Worm (Caenorhabditis elegans) whole organism, mixed stage, embryonic: ENCODE data around the gene npr-33.

Source experiments
- M03D4.4 ChIP-seq: sonication (generic microtip); optimal IDR thresholded peaks from 2 replicates; lab custom pipeline; 2017; ENCODE audit warnings: mild to moderate bottlenecking, missing genetic modification characterization, missing compliant biosample characterization
- bed-3 ChIP-seq: fragments of 200-800 bp; sonication (Bioruptor generic); optimal IDR thresholded peaks from 3 replicates; lab custom pipeline; 2018; ENCODE audit warnings: mild to moderate bottlenecking, missing genetic modification characterization, moderate library complexity, missing compliant biosample characterization
- blmp-1 ChIP-seq: fragments of 150-350 bp; optimal IDR thresholded peaks from 2 replicates; lab custom pipeline; 2014; ENCODE audit warnings: missing biosample characterization, missing genetic modification characterization
- ceh-39 ChIP-seq: fragments of 150-350 bp; optimal IDR thresholded peaks from 2 replicates; lab custom pipeline; 2014; ENCODE audit warnings: missing biosample characterization, missing genetic modification characterization
- ceh-83 ChIP-seq: fragments of 200-800 bp; sonication (Bioruptor generic); optimal IDR thresholded peaks from 2 replicates; lab custom pipeline; 2018; ENCODE audit warnings: mild to moderate bottlenecking, missing genetic modification characterization, missing compliant biosample characterization
- ces-1 ChIP-seq: fragments of 150-350 bp; optimal IDR thresholded peaks from 2 replicates; lab custom pipeline; 2014; ENCODE audit warnings: missing biosample characterization, missing genetic modification reagents, missing genetic modification characterization
- cnd-1 ChIP-seq: fragments of 200-800 bp; sonication (Bioruptor generic); optimal IDR thresholded peaks from 2 replicates; lab custom pipeline; 2018; ENCODE audit warnings: mild to moderate bottlenecking, missing genetic modification characterization, missing compliant biosample characterization
- drap-1 ChIP-seq: fragments of 200-800 bp; sonication (Bioruptor generic); optimal IDR thresholded peaks from 3 replicates; lab custom pipeline; 2018; ENCODE audit warnings: mild to moderate bottlenecking, missing genetic modification characterization, missing compliant biosample characterization
- elt-1 ChIP-seq: sonication (generic microtip); optimal IDR thresholded peaks from 2 replicates; lab custom pipeline; 2017; ENCODE audit warnings: missing genetic modification characterization, mild to moderate bottlenecking, missing compliant biosample characterization, antibody characterized with exemption, moderate library complexity, borderline replicate concordance; ENCODE audit not compliant: insufficient read depth
- elt-3 ChIP-seq: fragments of 150-350 bp; optimal IDR thresholded peaks from 2 replicates; lab custom pipeline; 2014; ENCODE audit warnings: missing biosample characterization, missing genetic modification characterization
- flh-1 ChIP-seq: fragments of 200-800 bp; sonication (Bioruptor generic); optimal IDR thresholded peaks from 2 replicates; lab custom pipeline; 2018; ENCODE audit warnings: mild to moderate bottlenecking, missing genetic modification characterization, moderate library complexity, missing compliant biosample characterization
- ham-2 ChIP-seq: fragments of 200-800 bp; sonication (Bioruptor generic); optimal IDR thresholded peaks from 2 replicates; lab custom pipeline; 2018; ENCODE audit warnings: mild to moderate bottlenecking, missing genetic modification characterization, missing compliant biosample characterization
- lin-13 ChIP-seq: fragments of 150-350 bp; optimal IDR thresholded peaks from 2 replicates; lab custom pipeline; 2014; ENCODE audit warnings: missing biosample characterization, missing genetic modification characterization
- lin-32 ChIP-seq: fragments of 200-800 bp; sonication (Bioruptor generic); optimal IDR thresholded peaks from 2 replicates; lab custom pipeline; 2018; ENCODE audit warnings: mild to moderate bottlenecking, missing genetic modification characterization, missing compliant biosample characterization
- lsy-2 ChIP-seq: fragments of 150-350 bp; optimal IDR thresholded peaks from 2 replicates; lab custom pipeline; 2014; ENCODE audit warnings: missing biosample characterization, missing genetic modification characterization
- mab-5 ChIP-seq: fragments of 150-350 bp; optimal IDR thresholded peaks from 2 replicates; lab custom pipeline; 2014; ENCODE audit warnings: missing biosample characterization, missing genetic modification characterization
- mep-1 ChIP-seq: fragments of 150-350 bp; optimal IDR thresholded peaks from 2 replicates; lab custom pipeline; 2017; ENCODE audit warnings: missing biosample characterization, missing genetic modification reagents, missing genetic modification characterization, inconsistent platforms
- nhr-12 ChIP-seq: fragments of 150-350 bp; optimal IDR thresholded peaks from 2 replicates; lab custom pipeline; 2014; ENCODE audit warnings: missing biosample characterization, missing genetic modification characterization
- nhr-2 ChIP-seq: fragments of 150-350 bp; optimal IDR thresholded peaks from 2 replicates; lab custom pipeline; 2014; ENCODE audit warnings: missing biosample characterization, missing genetic modification characterization
- nhr-237 ChIP-seq: fragments of 150-350 bp; optimal IDR thresholded peaks from 2 replicates; lab custom pipeline; 2014; ENCODE audit warnings: missing biosample characterization, missing genetic modification characterization
- nhr-28 ChIP-seq: fragments of 150-350 bp; optimal IDR thresholded peaks from 2 replicates; lab custom pipeline; 2014; ENCODE audit warnings: missing biosample characterization, missing genetic modification characterization
- nhr-76 ChIP-seq: sonication (generic microtip); optimal IDR thresholded peaks from 2 replicates; lab custom pipeline; 2017; ENCODE audit warnings: missing biosample characterization, missing genetic modification characterization
- pha-4 ChIP-seq: fragments of 150-350 bp; optimal IDR thresholded peaks from 2 replicates; lab custom pipeline; 2018; ENCODE audit warnings: missing biosample characterization, missing genetic modification reagents, missing genetic modification characterization
- snpc-4 ChIP-seq: fragments of 150-350 bp; optimal IDR thresholded peaks from 2 replicates; lab custom pipeline; 2014; ENCODE audit warnings: missing biosample characterization, missing genetic modification characterization
- tbx-8 ChIP-seq: fragments of 200-800 bp; sonication (Bioruptor generic); optimal IDR thresholded peaks from 2 replicates; lab custom pipeline; 2018; ENCODE audit warnings: mild to moderate bottlenecking, missing genetic modification characterization, moderate library complexity, missing compliant biosample characterization
- unc-120 ChIP-seq: sonication (generic microtip); optimal IDR thresholded peaks from 2 replicates; lab custom pipeline; 2017; ENCODE audit warnings: missing genetic modification characterization, missing compliant biosample characterization; ENCODE audit not compliant: poor library complexity, severe bottlenecking
- unc-39 ChIP-seq: fragments of 150-350 bp; optimal IDR thresholded peaks from 2 replicates; lab custom pipeline; 2014; ENCODE audit warnings: missing biosample characterization, missing genetic modification characterization
- unc-62 ChIP-seq: fragments of 150-350 bp; optimal IDR thresholded peaks from 2 replicates; lab custom pipeline; 2014; ENCODE audit warnings: missing biosample characterization, missing genetic modification reagents, missing genetic modification characterization
- zip-8 ChIP-seq: fragments of 150-350 bp; optimal IDR thresholded peaks from 2 replicates; lab custom pipeline; 2014; ENCODE audit warnings: missing biosample characterization, missing genetic modification characterization

Gene npr-33

DNA sequence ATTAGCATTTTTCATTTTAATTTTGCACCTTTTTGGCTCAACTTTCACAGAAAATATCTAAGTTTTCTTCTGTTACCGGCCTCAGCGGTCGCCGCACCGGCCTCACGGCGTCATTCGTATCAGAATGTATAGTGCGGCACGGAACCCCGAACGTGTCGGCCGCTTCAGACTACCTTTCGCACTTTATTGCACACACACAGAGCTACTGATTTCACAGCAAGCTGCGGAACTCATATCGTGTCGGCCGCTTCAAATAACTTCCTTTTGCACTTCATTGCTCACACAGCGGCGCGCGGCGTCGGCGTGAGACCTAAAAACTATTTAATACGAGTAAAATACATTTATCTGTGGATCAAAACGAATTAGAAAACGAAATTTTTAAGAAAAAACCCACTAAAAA lies 25.9 kb upstream of the npr-33 start:
- TF ChIP-seq tbx-8 (GFP tag; lab: Kevin White, UChicago) (no peak), ceh-83 (GFP tag; lab: Kevin White, UChicago) (no peak), nhr-237 (tag; lab: Kevin White, UChicago) (no peak), bed-3 (GFP tag; lab: Kevin White, UChicago) (no peak), lsy-2 (tag; lab: Kevin White, UChicago) (no peak), elt-3 (tag; lab: Kevin White, UChicago) (no peak), cnd-1 (no peak), ham-2 (no peak)

DNA sequence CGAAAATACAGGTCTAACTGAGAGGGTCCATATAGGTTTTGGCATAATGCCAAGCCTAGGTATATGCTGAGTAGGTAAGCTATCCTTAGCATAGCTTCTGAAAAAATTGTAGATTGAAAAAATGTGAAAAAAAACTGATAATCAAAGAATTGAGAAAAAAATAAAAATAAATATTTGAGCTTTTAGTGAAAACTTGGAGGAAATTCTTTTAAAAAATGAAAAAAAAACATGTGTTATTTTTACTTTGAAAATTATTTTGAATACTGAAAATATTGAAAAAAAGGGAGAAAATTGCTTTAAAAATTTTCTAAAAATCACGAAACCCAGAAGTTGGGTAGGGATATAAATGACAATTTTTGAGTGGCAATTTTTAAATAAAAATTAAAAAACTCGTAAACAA lies 22.9 kb upstream of the npr-33 start, which contains the start of gene F53H4.3:
Gene F53H4.3, minus strand, starts transcription at position 101 of the 400 bp plus-strand sequence.
- no peak for TF ChIP-seq snpc-4 (tag; lab: Kevin White, UChicago)
- no peak for TF ChIP-seq elt-1 (tag; lab: Kevin White, UChicago)

DNA sequence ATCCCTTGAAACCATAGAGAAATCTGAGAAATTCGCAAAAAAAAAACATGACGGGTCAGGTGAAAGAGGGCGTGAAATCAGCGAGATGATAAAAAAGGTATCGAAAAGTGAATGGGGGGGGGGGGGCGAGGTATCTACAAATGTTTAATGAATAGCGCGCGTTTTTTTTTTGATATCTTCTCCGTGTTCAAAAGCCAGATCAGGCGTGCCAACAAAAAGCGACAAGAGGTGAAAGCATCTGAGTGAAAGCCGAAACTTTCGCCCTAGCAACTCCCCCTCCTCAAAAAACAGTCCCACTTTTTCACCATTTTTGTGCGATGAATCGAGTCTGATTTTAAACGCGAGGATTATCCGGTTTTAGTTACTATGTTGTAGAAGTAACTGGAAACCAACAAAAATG lies 22.4 kb upstream of the npr-33 start:
- TF ChIP-seq snpc-4 (tag; lab: Kevin White, UChicago) = no peak
- TF ChIP-seq elt-3 (tag; lab: Kevin White, UChicago) = no peak
- TF ChIP-seq unc-62 = no peak
- TF ChIP-seq unc-39 (tag; lab: Kevin White, UChicago) = no peak
- no peak for TF ChIP-seq nhr-12 (tag; lab: Kevin White, UChicago)

DNA sequence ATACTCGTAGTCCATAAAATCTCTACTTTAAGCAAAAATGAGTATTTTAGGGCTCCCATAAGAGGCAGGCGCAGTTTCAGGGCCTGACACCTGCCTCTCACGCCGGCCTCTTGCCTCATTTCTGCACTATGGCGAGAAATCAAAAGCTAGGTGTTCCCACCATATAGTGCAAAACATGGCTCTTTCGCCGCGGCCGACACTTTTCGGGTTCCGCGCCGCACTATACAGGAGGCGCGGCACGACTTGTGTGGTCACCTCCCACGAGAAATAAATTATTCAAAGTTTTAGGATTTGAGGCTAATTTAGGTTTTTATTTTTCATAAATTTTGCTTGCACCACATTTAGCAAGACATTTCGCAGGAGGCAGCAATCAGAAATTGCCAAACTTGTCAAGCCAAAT lies 17.9 kb upstream of the npr-33 start:
- TF ChIP-seq blmp-1 (tag; lab: Kevin White, UChicago) = no peak
- TF ChIP-seq ham-2 = no peak
- TF ChIP-seq nhr-237 (tag; lab: Kevin White, UChicago) = no peak
- TF ChIP-seq mab-5 (tag; lab: Kevin White, UChicago) = no peak
- no peak for TF ChIP-seq lin-32
- TF ChIP-seq M03D4.4 (tag; lab: Kevin White, UChicago) = no peak
- no peak for TF ChIP-seq bed-3 (GFP tag; lab: Kevin White, UChicago)
- no peak for TF ChIP-seq lin-13 (tag; lab: Kevin White, UChicago)
- TF ChIP-seq nhr-76 = no peak
- no peak for TF ChIP-seq ces-1 (GFP tag; lab: Kevin White, UChicago)
- no peak for TF ChIP-seq tbx-8 (GFP tag; lab: Kevin White, UChicago)
- no peak for TF ChIP-seq mep-1 (tag; lab: Kevin White, UChicago)
- no peak for TF ChIP-seq pha-4 (tag; lab: Kevin White, UChicago)
- no peak for TF ChIP-seq zip-8 (tag; lab: Kevin White, UChicago)
- no peak for TF ChIP-seq unc-62
- TF ChIP-seq nhr-12 (tag; lab: Kevin White, UChicago) = no peak
- TF ChIP-seq elt-3 (tag; lab: Kevin White, UChicago) = no peak

DNA sequence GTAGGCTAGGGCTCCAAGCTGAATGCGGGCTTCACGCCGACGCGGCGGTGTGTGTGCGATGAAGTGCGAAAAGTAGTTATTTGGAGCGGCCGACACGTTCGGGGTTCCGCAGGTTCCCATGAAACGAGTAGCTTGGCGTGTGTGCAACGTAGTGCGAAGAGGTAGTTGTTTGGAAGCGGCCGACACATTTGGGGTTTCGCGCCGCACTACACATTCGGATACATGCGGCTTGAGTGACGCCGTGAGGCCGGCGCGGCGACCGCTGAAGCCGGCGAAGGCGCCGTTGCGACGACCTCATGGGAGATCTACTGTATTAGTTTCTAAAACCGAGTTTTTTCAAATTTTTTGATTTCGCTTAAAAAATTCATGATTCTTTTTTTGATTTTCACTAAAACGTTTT lies 9.2 kb upstream of the npr-33 start:
- no peak for TF ChIP-seq cnd-1
- TF ChIP-seq unc-62 = no peak
- TF ChIP-seq, all 35 proteins: peak for 0

DNA sequence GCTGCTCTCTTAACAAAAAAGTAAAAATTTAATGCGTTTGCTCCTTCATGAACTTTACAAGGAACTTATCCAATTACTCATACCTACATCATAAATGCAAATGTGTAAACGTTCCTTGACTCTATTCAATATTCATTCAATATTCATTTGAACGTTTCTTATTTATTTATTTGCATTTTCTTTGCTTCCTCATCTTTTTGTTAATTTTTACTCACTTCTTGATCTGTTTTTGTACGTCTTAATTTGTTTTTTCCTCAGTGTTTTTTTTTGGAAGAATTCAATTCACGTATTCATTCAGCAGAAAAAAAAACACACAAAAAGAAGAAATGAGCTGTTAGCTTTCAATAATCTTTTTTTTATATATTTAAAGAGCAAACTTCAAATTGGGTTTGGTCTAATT lies 7.6 kb upstream of the npr-33 start:
- no peak for TF ChIP-seq zip-8 (tag; lab: Kevin White, UChicago)
- no peak for TF ChIP-seq snpc-4 (tag; lab: Kevin White, UChicago)
- no peak for TF ChIP-seq nhr-28 (tag; lab: Kevin White, UChicago)
- TF ChIP-seq lsy-2 (tag; lab: Kevin White, UChicago) = no peak
- no peak for TF ChIP-seq elt-1 (tag; lab: Kevin White, UChicago)
- TF ChIP-seq unc-120 (tag; lab: Kevin White, UChicago) = no peak
- TF ChIP-seq nhr-2 = no peak
- no peak for TF ChIP-seq nhr-76
- no peak for TF ChIP-seq mep-1 (tag; lab: Kevin White, UChicago)
- TF ChIP-seq nhr-237 (tag; lab: Kevin White, UChicago) = no peak
- no peak for TF ChIP-seq ceh-39 (tag; lab: Kevin White, UChicago)
- no peak for TF ChIP-seq ceh-83 (GFP tag; lab: Kevin White, UChicago)
- no peak for TF ChIP-seq unc-62
- TF ChIP-seq bed-3 (GFP tag; lab: Kevin White, UChicago) = no peak
- TF ChIP-seq drap-1 (GFP tag; lab: Kevin White, UChicago) = no peak
- no peak for TF ChIP-seq flh-1 (GFP tag; lab: Kevin White, UChicago)
- TF ChIP-seq, all 35 proteins: peak for 0
